Fruit fly (Drosophila melanogaster): ENCODE measurements around the gene grk.

Gene grk

dm6 chr2L:8461782-8462453 is 28.5 kb upstream of the grk start (continued):
- TF ChIP-seq MTF-1 (GFP tag; optimal IDR thresholded peaks at IDR 0.05; ENCODE audit: borderline replicate concordance) (no peak), CG32772 (GFP tag; IDR thresholded peaks at IDR 0.05) (no peak), CG12659 (GFP tag; optimal IDR thresholded peaks at IDR 0.05) (peak; percentile 37), Dbx (GFP tag; IDR thresholded peaks at IDR 0.05) (peak; percentile 28; the same call in 1 of the 3 replicates), corto (GFP tag; optimal IDR thresholded peaks at IDR 0.05) (no peak), odd (GFP tag; optimal IDR thresholded peaks at IDR 0.05) (no peak), nom (GFP tag; optimal IDR thresholded peaks at IDR 0.05) (no peak), CG9215 (GFP tag; IDR thresholded peaks at IDR 0.05) (no peak), jumu (GFP tag; optimal IDR thresholded peaks at IDR 0.05) (no peak), CG43689 (GFP tag; IDR thresholded peaks at IDR 0.05) (no peak), Lpt (GFP tag; optimal IDR thresholded peaks at IDR 0.05) (no peak), ham (GFP tag; IDR thresholded peaks at IDR 0.05) (no peak), ewg (GFP tag; optimal IDR thresholded peaks at IDR 0.05) (peak; percentile 1), Xbp1 (GFP tag; optimal IDR thresholded peaks at IDR 0.05) (no peak), CG17912 (GFP tag; optimal IDR thresholded peaks at IDR 0.05) (no peak), CG3281 (GFP tag; optimal IDR thresholded peaks at IDR 0.05) (peak; percentile 52)

DNA sequence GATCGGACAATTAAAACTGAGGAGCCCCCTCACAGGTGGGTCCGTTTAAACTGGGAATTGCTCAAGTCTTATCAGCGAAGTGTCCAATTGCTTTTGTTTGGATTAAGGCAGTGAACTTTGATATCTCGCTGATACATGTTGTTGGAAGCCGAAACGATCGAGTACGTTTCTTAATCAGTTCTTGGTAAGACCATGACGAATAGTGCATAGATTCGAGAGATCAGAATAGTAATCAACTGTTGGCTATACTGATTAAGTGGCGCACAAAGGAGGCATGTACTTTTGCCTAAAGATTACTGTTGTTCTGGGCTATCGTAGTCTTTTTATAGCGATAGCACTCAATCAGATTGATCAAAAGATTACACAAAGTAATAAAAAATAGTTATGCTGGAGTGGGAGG is 18.1 kb upstream of the grk start:
- no peak for TF ChIP-seq NC2α (GFP tag; optimal IDR thresholded peaks at IDR 0.05)
- no peak for TF ChIP-seq CG11696 (GFP tag; IDR thresholded peaks at IDR 0.05)
- TF ChIP-seq NfI (GFP tag; optimal IDR thresholded peaks at IDR 0.05), result no peak
- no peak for TF ChIP-seq zfh1 (GFP tag; IDR thresholded peaks at IDR 0.05)
- no peak for TF ChIP-seq Ptx1 (GFP tag; IDR thresholded peaks at IDR 0.05)
- peak; percentile 53 for TF ChIP-seq GATAe (GFP tag; conservative IDR thresholded peaks at IDR 0.05)
- TF ChIP-seq CG7357 (GFP tag; IDR thresholded peaks at IDR 0.05), result no peak
- peak; percentile 93 for TF ChIP-seq mirr (GFP tag; optimal IDR thresholded peaks at IDR 0.05)
- no peak for TF ChIP-seq Asciz (GFP tag; optimal IDR thresholded peaks at IDR 0.05)
- TF ChIP-seq gro (GFP tag; optimal IDR thresholded peaks at IDR 0.05), result peak; percentile 57
- no peak for TF ChIP-seq CG10959 (GFP tag; IDR thresholded peaks at IDR 0.05)
- TF ChIP-seq chif (GFP tag; optimal IDR thresholded peaks at IDR 0.05), result no peak
- TF ChIP-seq ara (GFP tag; IDR thresholded peaks at IDR 0.05), result no peak
- no peak for TF ChIP-seq bcd (GFP tag; optimal IDR thresholded peaks at IDR 0.05)
- TF ChIP-seq Atf6 (GFP tag; IDR thresholded peaks at IDR 0.05), result 0 out of 2 replicates have a peak, but pooled peaks have one; percentile 29
- TF ChIP-seq CG14441 (GFP tag; IDR thresholded peaks at IDR 0.05), result no peak
- no peak for TF ChIP-seq ATbp (GFP tag; optimal IDR thresholded peaks at IDR 0.05)
- TF ChIP-seq Aef1 (GFP tag; IDR thresholded peaks at IDR 0.05), result no peak
- no peak for TF ChIP-seq CG12659 (GFP tag; optimal IDR thresholded peaks at IDR 0.05)
- no peak for TF ChIP-seq Nf-YB (GFP tag; optimal IDR thresholded peaks at IDR 0.05)
- TF ChIP-seq stc (GFP tag; IDR thresholded peaks at IDR 0.05), result 0 out of 2 replicates have a peak, but pooled peaks have one; percentile 6
- no peak for TF ChIP-seq CG11085 (GFP tag; IDR thresholded peaks at IDR 0.05)
- TF ChIP-seq her (GFP tag; optimal IDR thresholded peaks at IDR 0.05), result no peak
- no peak for TF ChIP-seq CG33557 (GFP tag; optimal IDR thresholded peaks at IDR 0.05)
- no peak for TF ChIP-seq CG12236 (GFP tag; optimal IDR thresholded peaks at IDR 0.05)
- no peak for TF ChIP-seq CG18599 (GFP tag; optimal IDR thresholded peaks at IDR 0.05)
- no peak for TF ChIP-seq CG4707 (GFP tag; optimal IDR thresholded peaks at IDR 0.05)
- TF ChIP-seq Hr78 (GFP tag; optimal IDR thresholded peaks at IDR 0.05), result peak in 1 of 2 experiments; percentile 73
- no peak for TF ChIP-seq Fer1 (GFP tag; optimal IDR thresholded peaks at IDR 0.05)
- no peak for TF ChIP-seq CG4617 (GFP tag; optimal IDR thresholded peaks at IDR 0.05; ENCODE audit: borderline replicate concordance)
- TF ChIP-seq CG15073 (GFP tag; optimal IDR thresholded peaks at IDR 0.05), result no peak
- no peak for TF ChIP-seq Gsc (GFP tag; IDR thresholded peaks at IDR 0.05)
- TF ChIP-seq CG10321 (GFP tag; IDR thresholded peaks at IDR 0.05), result no peak
- no peak for TF ChIP-seq schlank (tag; optimal IDR thresholded peaks at IDR 0.05)
- no peak for TF ChIP-seq CG3065 (GFP tag; optimal IDR thresholded peaks at IDR 0.05)

Data from whole organism, embryonic.